Fruit fly (Drosophila melanogaster) whole organism, larva: ENCODE measurements around the gene Cht10.

Experiments used
- noc ChIP-seq: fragments of 200-800 bp; sonication (Bioruptor generic); optimal IDR thresholded peaks from 3 replicates; lab custom pipeline; 2019; ENCODE audit warnings: missing biosample characterization, mild to moderate bottlenecking, missing genetic modification characterization, moderate library complexity

Gene Cht10

dm6 chr2L:23025815-23026214 lies at the start of gene Cht10:
Gene Cht10 (minus strand): TSS chr2L:23025915.
- no peak for TF ChIP-seq noc (tag; lab: Kevin White, UChicago)

dm6 chr2L:23068832-23069157 lies 43.1 kb upstream of the Cht10 start:
- TF ChIP-seq noc (tag; lab: Kevin White, UChicago): no peak

- TF ChIP-seq noc (tag; lab: Kevin White, UChicago): no peak
These were observed 42.5 kb upstream of the Cht10 start, which contains the start of gene Spf45 for dm6 chr2L:23068051-23068831. Gene Spf45 (minus strand): TSS chr2L:23068386.

- TF ChIP-seq noc (tag; lab: Kevin White, UChicago): no peak
These were observed 39.5 kb upstream of the Cht10 start for dm6 chr2L:23065176-23065575.

- TF ChIP-seq noc (tag; lab: Kevin White, UChicago): no peak
These were observed 329 bp downstream of the Cht10 start for dm6 chr2L:23025386-23025785.

- TF ChIP-seq noc (tag; lab: Kevin White, UChicago): no peak
These were observed 1.8 kb downstream of the Cht10 start for dm6 chr2L:23023893-23024292.

dm6 chr2L:22993779-22994178 lies 31.9 kb downstream of the Cht10 start:
- TF ChIP-seq noc (tag; lab: Kevin White, UChicago): no peak

- no peak for TF ChIP-seq noc (tag; lab: Kevin White, UChicago)
These were observed 44.1 kb downstream of the Cht10 start, which contains the start of gene cta for dm6 chr2L:22981584-22981983. Gene cta (plus strand): TSS chr2L:22981816.
